Worm (Caenorhabditis elegans) whole organism, L3 larva: Measurements from ENCODE around the gene R02F11.3.

ENCODE experiments used
- aly-2 ChIP-seq: fragments of 150-350 bp; optimal IDR thresholded peaks from 2 replicates; lab custom pipeline; 2014; ENCODE audit warnings: missing biosample characterization, missing genetic modification characterization
- ama-1 ChIP-seq: fragments of 150-350 bp; optimal IDR thresholded peaks from 2 replicates; lab custom pipeline; 2018
- ceh-16 ChIP-seq: sonication (generic microtip); optimal IDR thresholded peaks from 2 replicates; lab custom pipeline; 2017; ENCODE audit warnings: missing biosample characterization, missing genetic modification characterization
- ceh-28 ChIP-seq: fragments of 150-350 bp; optimal IDR thresholded peaks from 2 replicates; lab custom pipeline; 2014; ENCODE audit warnings: missing biosample characterization, missing genetic modification reagents, missing genetic modification characterization
- ceh-82 ChIP-seq: fragments of 150-350 bp; optimal IDR thresholded peaks from 2 replicates; lab custom pipeline; 2014; ENCODE audit warnings: missing biosample characterization, missing genetic modification characterization
- ceh-9 ChIP-seq: sonication (generic microtip); optimal IDR thresholded peaks from 2 replicates; lab custom pipeline; 2018; ENCODE audit warnings: missing biosample characterization, missing genetic modification characterization
- egl-27 ChIP-seq: sonication (generic microtip); optimal IDR thresholded peaks from 4 replicates; lab custom pipeline; 2017; ENCODE audit warnings: missing biosample characterization, missing genetic modification reagents, missing genetic modification characterization
- egl-5 ChIP-seq: fragments of 150-350 bp; optimal IDR thresholded peaks from 2 replicates; lab custom pipeline; 2017; ENCODE audit warnings: missing biosample characterization, missing genetic modification reagents, missing genetic modification characterization, inconsistent platforms
- elt-1 ChIP-seq: fragments of 150-350 bp; optimal IDR thresholded peaks from 2 replicates; lab custom pipeline; 2014; ENCODE audit warnings: missing biosample characterization, missing genetic modification characterization
- elt-2 ChIP-seq: sonication (generic microtip); optimal IDR thresholded peaks from 2 replicates; lab custom pipeline; 2016; ENCODE audit warnings: missing genetic modification reagents, mild to moderate bottlenecking, missing genetic modification characterization, missing compliant biosample characterization
- elt-3 ChIP-seq, 3 experiments: fragments of 150-350 bp in 1 of 3; sonication (generic microtip) in 2 of 3; optimal IDR thresholded peaks; 2 replicates in 2 of 3; 4 replicates in 1 of 3; lab custom pipeline; 2014 to 2017; ENCODE audit warnings: missing biosample characterization in 3 of 3, missing genetic modification characterization in 3 of 3
- eor-1 ChIP-seq, 2 experiments: fragments of 150-350 bp; optimal IDR thresholded peaks; 2 replicates each; lab custom pipeline; 2014 to 2018; ENCODE audit warnings: missing biosample characterization in 2 of 2, missing genetic modification characterization in 2 of 2
- fkh-2 ChIP-seq: fragments of 150-350 bp; optimal IDR thresholded peaks from 2 replicates; lab custom pipeline; 2014; ENCODE audit warnings: missing biosample characterization, missing genetic modification reagents, missing genetic modification characterization
- fos-1 ChIP-seq: fragments of 150-350 bp; optimal IDR thresholded peaks from 2 replicates; lab custom pipeline; 2014; ENCODE audit warnings: missing biosample characterization, missing genetic modification characterization
- hmg-11 ChIP-seq: sonication (generic microtip); optimal IDR thresholded peaks from 2 replicates; lab custom pipeline; 2016; ENCODE audit warnings: missing genetic modification characterization, missing compliant biosample characterization
- jun-1 ChIP-seq: fragments of 150-350 bp; optimal IDR thresholded peaks from 2 replicates; lab custom pipeline; 2014; ENCODE audit warnings: missing biosample characterization, missing genetic modification reagents, missing genetic modification characterization
- lin-15B ChIP-seq: fragments of 150-350 bp; optimal IDR thresholded peaks from 2 replicates; lab custom pipeline; 2014; ENCODE audit warnings: missing biosample characterization, missing genetic modification characterization
- mml-1 ChIP-seq: fragments of 150-350 bp; sonication (generic microtip); optimal IDR thresholded peaks from 3 replicates; lab custom pipeline; 2014; ENCODE audit warnings: missing biosample characterization, missing genetic modification characterization
- nhr-11 ChIP-seq: fragments of 150-350 bp; optimal IDR thresholded peaks from 2 replicates; lab custom pipeline; 2014; ENCODE audit warnings: missing biosample characterization, missing genetic modification characterization
- nhr-23 ChIP-seq: fragments of 150-350 bp; optimal IDR thresholded peaks from 2 replicates; lab custom pipeline; 2014; ENCODE audit warnings: missing biosample characterization, missing genetic modification reagents, missing genetic modification characterization
- nhr-237 ChIP-seq: fragments of 150-350 bp; optimal IDR thresholded peaks from 2 replicates; lab custom pipeline; 2014; ENCODE audit warnings: missing biosample characterization, missing genetic modification characterization
- nhr-28 ChIP-seq: fragments of 150-350 bp; optimal IDR thresholded peaks from 2 replicates; lab custom pipeline; 2014; ENCODE audit warnings: missing biosample characterization, missing genetic modification characterization
- nhr-76 ChIP-seq: fragments of 150-350 bp; sonication (generic microtip); optimal IDR thresholded peaks from 5 replicates; lab custom pipeline; 2014; ENCODE audit warnings: missing biosample characterization, missing genetic modification characterization
- pha-4 ChIP-seq: fragments of 150-350 bp; optimal IDR thresholded peaks from 2 replicates; lab custom pipeline; 2014; ENCODE audit warnings: missing biosample characterization, missing genetic modification reagents, missing genetic modification characterization
- pqm-1 ChIP-seq: fragments of 150-350 bp; optimal IDR thresholded peaks from 2 replicates; lab custom pipeline; 2017; ENCODE audit warnings: missing biosample characterization, missing genetic modification characterization, inconsistent platforms
- sea-2 ChIP-seq: fragments of 150-350 bp; sonication (generic microtip); optimal IDR thresholded peaks from 4 replicates; lab custom pipeline; 2014; ENCODE audit warnings: missing biosample characterization, missing genetic modification reagents, missing genetic modification characterization
- snpc-4 ChIP-seq: fragments of 150-350 bp; optimal IDR thresholded peaks from 2 replicates; lab custom pipeline; 2014; ENCODE audit warnings: missing biosample characterization, missing genetic modification characterization
- tbx-2 ChIP-seq: sonication (generic microtip); optimal IDR thresholded peaks from 2 replicates; lab custom pipeline; 2016; ENCODE audit warnings: mild to moderate bottlenecking, missing genetic modification characterization, missing compliant biosample characterization
- unc-39 ChIP-seq: sonication (generic microtip); optimal IDR thresholded peaks from 4 replicates; lab custom pipeline; 2017; ENCODE audit warnings: missing biosample characterization, missing genetic modification characterization
- unc-62 ChIP-seq: fragments of 150-350 bp; sonication (generic microtip); optimal IDR thresholded peaks from 4 replicates; lab custom pipeline; 2014; ENCODE audit warnings: missing biosample characterization, missing genetic modification reagents, missing genetic modification characterization
- zag-1 ChIP-seq: fragments of 150-350 bp; optimal IDR thresholded peaks from 2 replicates; lab custom pipeline; 2014; ENCODE audit warnings: missing biosample characterization, missing genetic modification characterization
- ztf-11 ChIP-seq: fragments of 150-350 bp; optimal IDR thresholded peaks from 2 replicates; lab custom pipeline; 2014; ENCODE audit warnings: missing biosample characterization, missing genetic modification characterization
- ztf-4 ChIP-seq: fragments of 150-350 bp; optimal IDR thresholded peaks from 2 replicates; lab custom pipeline; 2014; ENCODE audit warnings: missing biosample characterization, missing genetic modification characterization

R02F11.3 gene

ce11 chrV:4805847-4806246, at the start of gene R02F11.3:
Gene R02F11.3, minus strand, starts transcription at chrV:4805947.
- TF ChIP-seq egl-27 (no peak), elt-3 (tag; optimal IDR thresholded peaks at IDR 0.05; lab: Kevin White, UChicago) (no peak), ceh-16 (tag; lab: Kevin White, UChicago) (no peak), pha-4 (tag; lab: Kevin White, UChicago) (no peak), pqm-1 (tag; lab: Kevin White, UChicago) (no peak), nhr-28 (tag; lab: Kevin White, UChicago) (no peak), elt-1 (tag; lab: Kevin White, UChicago) (no peak)

- TF ChIP-seq nhr-23 (tag; lab: Kevin White, UChicago): no peak
- no peak for TF ChIP-seq lin-15B (tag; lab: Kevin White, UChicago)
- TF ChIP-seq elt-3 (tag; optimal IDR thresholded peaks at IDR 0.05; lab: Kevin White, UChicago): no peak
- TF ChIP-seq pqm-1 (tag; lab: Kevin White, UChicago): no peak
Observed at ce11 chrV:4851969-4852368, 46.2 kb upstream of the R02F11.3 start.

- TF ChIP-seq jun-1 (no peak), aly-2 (tag; lab: Kevin White, UChicago) (no peak), fos-1 (tag; lab: Kevin White, UChicago) (no peak), pha-4 (tag; lab: Kevin White, UChicago) (no peak), ama-1 (no peak), sea-2 (no peak), fkh-2 (tag; lab: Kevin White, UChicago) (no peak), snpc-4 (tag; lab: Kevin White, UChicago) (no peak), egl-27 (no peak), unc-39 (no peak), hmg-11 (no peak), lin-15B (tag; lab: Kevin White, UChicago) (no peak), ceh-9 (no peak), ztf-4 (tag; lab: Kevin White, UChicago) (no peak), nhr-28 (tag; lab: Kevin White, UChicago) (no peak), ceh-82 (tag; lab: Kevin White, UChicago) (no peak), nhr-11 (tag; lab: Kevin White, UChicago) (no peak)
- TF ChIP-seq, all 47 proteins: peak for 0
Observed at ce11 chrV:4851138-4851537, 45.4 kb upstream of the R02F11.3 start, which contains the start of gene nex-4. Gene nex-4, plus strand, starts transcription at chrV:4851438.

ce11 chrV:4850446-4850845, 44.7 kb upstream of the R02F11.3 start:
- TF ChIP-seq nhr-237 (tag; lab: Kevin White, UChicago) (no peak), ztf-4 (tag; lab: Kevin White, UChicago) (no peak), zag-1 (tag; lab: Kevin White, UChicago) (no peak), nhr-76 (tag; lab: Kevin White, UChicago) (no peak), fos-1 (tag; lab: Kevin White, UChicago) (no peak), eor-1 (tag; optimal IDR thresholded peaks at IDR 0.05; lab: Kevin White, UChicago) (no peak), ceh-28 (tag; lab: Kevin White, UChicago) (no peak), sea-2 (no peak), unc-62 (GFP tag; lab: Kevin White, UChicago) (no peak), elt-1 (tag; lab: Kevin White, UChicago) (no peak), ama-1 (no peak), tbx-2 (tag; lab: Kevin White, UChicago) (no peak), egl-5 (no peak), ceh-82 (tag; lab: Kevin White, UChicago) (no peak)

ce11 chrV:4847424-4847823, 41.7 kb upstream of the R02F11.3 start, which contains the start of gene abhd-5.1:
Gene abhd-5.1, plus strand, starts transcription at chrV:4847653.
- TF ChIP-seq ama-1 (no peak), sea-2 (no peak), egl-27 (no peak), ceh-82 (tag; lab: Kevin White, UChicago) (no peak), pha-4 (tag; lab: Kevin White, UChicago) (peak; percentile 63), mml-1 (tag; lab: Kevin White, UChicago) (no peak), aly-2 (tag; lab: Kevin White, UChicago) (no peak), lin-15B (tag; lab: Kevin White, UChicago) (no peak), elt-2 (tag; lab: Kevin White, UChicago) (peak; percentile 7), ztf-11 (no peak)
- TF ChIP-seq, all 47 proteins: peak for 2
